Worm (Caenorhabditis elegans) whole organism, L2 larva: ENCODE data around the gene F22E5.22.
A peak's percentile ranks its signal among the peaks of the same experiment; 100 is the strongest.

Experiments used
- C34F6.9 ChIP-seq: fragments of 150-350 bp; optimal IDR thresholded peaks from 2 replicates; lab custom pipeline; 2014; ENCODE audit warnings: missing biosample characterization, missing genetic modification characterization
- R02D3.7 ChIP-seq: fragments of 150-350 bp; optimal IDR thresholded peaks from 2 replicates; lab custom pipeline; 2014; ENCODE audit warnings: missing biosample characterization, missing genetic modification characterization
- Y55F3AM.14 ChIP-seq: fragments of 200-800 bp; sonication (Bioruptor generic); optimal IDR thresholded peaks from 2 replicates; lab custom pipeline; 2018; ENCODE audit warnings: mild to moderate bottlenecking, missing genetic modification characterization, missing compliant biosample characterization
- alr-1 ChIP-seq: fragments of 150-350 bp; optimal IDR thresholded peaks from 2 replicates; lab custom pipeline; 2014; ENCODE audit warnings: missing biosample characterization, missing genetic modification characterization
- blmp-1 ChIP-seq: sonication (generic microtip); optimal IDR thresholded peaks from 2 replicates; lab custom pipeline; 2017; ENCODE audit warnings: missing genetic modification characterization, mild to moderate bottlenecking, missing compliant biosample characterization, antibody characterized with exemption, moderate library complexity; ENCODE audit not compliant: insufficient read depth
- ceh-16 ChIP-seq: fragments of 150-350 bp; optimal IDR thresholded peaks from 2 replicates; lab custom pipeline; 2014; ENCODE audit warnings: missing biosample characterization, missing genetic modification characterization
- ceh-82 ChIP-seq: fragments of 150-350 bp; optimal IDR thresholded peaks from 2 replicates; lab custom pipeline; 2014; ENCODE audit warnings: missing biosample characterization, missing genetic modification characterization
- crh-2 ChIP-seq: sonication (generic microtip); optimal IDR thresholded peaks from 2 replicates; lab custom pipeline; 2017; ENCODE audit warnings: missing biosample characterization, missing genetic modification characterization
- dmd-4 ChIP-seq: sonication (generic microtip); optimal IDR thresholded peaks from 2 replicates; lab custom pipeline; 2017; ENCODE audit warnings: missing biosample characterization, missing genetic modification characterization
- elt-1 ChIP-seq: fragments of 150-350 bp; optimal IDR thresholded peaks from 2 replicates; lab custom pipeline; 2014; ENCODE audit warnings: missing biosample characterization, missing genetic modification characterization
- gmeb-1 ChIP-seq: fragments of 150-350 bp; optimal IDR thresholded peaks from 2 replicates; lab custom pipeline; 2014; ENCODE audit warnings: missing biosample characterization, missing genetic modification characterization
- lin-11 ChIP-seq: fragments of 150-350 bp; sonication (generic microtip); optimal IDR thresholded peaks from 2 replicates; lab custom pipeline; 2014; ENCODE audit warnings: missing biosample characterization, missing genetic modification characterization, inconsistent platforms, mixed read lengths
- lin-13 ChIP-seq: fragments of 150-350 bp; optimal IDR thresholded peaks from 2 replicates; lab custom pipeline; 2014; ENCODE audit warnings: missing biosample characterization, missing genetic modification reagents, missing genetic modification characterization
- lin-39 ChIP-seq: fragments of 150-350 bp; optimal IDR thresholded peaks from 2 replicates; lab custom pipeline; 2014; ENCODE audit warnings: missing biosample characterization, missing genetic modification reagents, missing genetic modification characterization
- lsy-2 ChIP-seq, 2 experiments: fragments of 150-350 bp in 1 of 2; sonication (generic microtip) in 1 of 2; optimal IDR thresholded peaks; 2 replicates each; lab custom pipeline; 2014 to 2017; ENCODE audit warnings: missing biosample characterization in 2 of 2, missing genetic modification characterization in 2 of 2
- mab-5 ChIP-seq: fragments of 150-350 bp; optimal IDR thresholded peaks from 2 replicates; lab custom pipeline; 2014; ENCODE audit warnings: missing biosample characterization, missing genetic modification characterization
- mbf-1 ChIP-seq: sonication (generic microtip); optimal IDR thresholded peaks from 2 replicates; lab custom pipeline; 2017; ENCODE audit warnings: missing biosample characterization, missing genetic modification characterization
- mdl-1 ChIP-seq, 2 experiments: fragments of 150-350 bp in 1 of 2; sonication (generic microtip) in 1 of 2; optimal IDR thresholded peaks; 2 replicates each; lab custom pipeline; 2017; ENCODE audit warnings: missing biosample characterization in 2 of 2, missing genetic modification characterization in 2 of 2
- nhr-11 ChIP-seq: fragments of 150-350 bp; optimal IDR thresholded peaks from 2 replicates; lab custom pipeline; 2014; ENCODE audit warnings: missing biosample characterization, missing genetic modification characterization
- nhr-12 ChIP-seq: fragments of 150-350 bp; optimal IDR thresholded peaks from 2 replicates; lab custom pipeline; 2014; ENCODE audit warnings: missing biosample characterization, missing genetic modification characterization
- nhr-129 ChIP-seq: fragments of 150-350 bp; optimal IDR thresholded peaks from 2 replicates; lab custom pipeline; 2014; ENCODE audit warnings: missing biosample characterization, missing genetic modification characterization
- nhr-237 ChIP-seq: fragments of 150-350 bp; optimal IDR thresholded peaks from 2 replicates; lab custom pipeline; 2014; ENCODE audit warnings: missing biosample characterization, missing genetic modification characterization
- nhr-25 ChIP-seq: fragments of 150-350 bp; sonication (generic microtip); optimal IDR thresholded peaks from 3 replicates; lab custom pipeline; 2014; ENCODE audit warnings: missing biosample characterization, missing genetic modification characterization
- nhr-6 ChIP-seq: fragments of 150-350 bp; optimal IDR thresholded peaks from 2 replicates; lab custom pipeline; 2014; ENCODE audit warnings: missing biosample characterization, missing genetic modification characterization
- nhr-77 ChIP-seq: fragments of 150-350 bp; optimal IDR thresholded peaks from 2 replicates; lab custom pipeline; 2014; ENCODE audit warnings: missing biosample characterization, missing genetic modification characterization
- peb-1 ChIP-seq: fragments of 150-350 bp; optimal IDR thresholded peaks from 2 replicates; lab custom pipeline; 2014; ENCODE audit warnings: missing biosample characterization, missing genetic modification characterization
- sem-4 ChIP-seq: fragments of 150-350 bp; optimal IDR thresholded peaks from 2 replicates; lab custom pipeline; 2014; ENCODE audit warnings: missing biosample characterization, missing genetic modification reagents, missing genetic modification characterization
- skn-1 ChIP-seq: sonication (generic microtip); optimal IDR thresholded peaks from 2 replicates; lab custom pipeline; 2017; ENCODE audit warnings: missing biosample characterization, missing genetic modification characterization
- sma-3 ChIP-seq: sonication (generic microtip); optimal IDR thresholded peaks from 2 replicates; lab custom pipeline; 2016; ENCODE audit warnings: missing genetic modification reagents, missing genetic modification characterization, missing compliant biosample characterization
- sma-9 ChIP-seq, 2 experiments: fragments of 150-350 bp in 1 of 2; sonication (generic microtip) in 1 of 2; optimal IDR thresholded peaks; 2 replicates each; lab custom pipeline; 2014 to 2016; ENCODE audit warnings: missing genetic modification characterization in 2 of 2, mild to moderate bottlenecking in 1 of 2, missing biosample characterization in 1 of 2, missing compliant biosample characterization in 1 of 2, missing genetic modification reagents in 1 of 2, moderate library complexity in 1 of 2
- snpc-4 ChIP-seq: fragments of 150-350 bp; optimal IDR thresholded peaks from 2 replicates; lab custom pipeline; 2014; ENCODE audit warnings: missing biosample characterization, missing genetic modification characterization
- unc-39 ChIP-seq: fragments of 150-350 bp; optimal IDR thresholded peaks from 2 replicates; lab custom pipeline; 2014; ENCODE audit warnings: missing biosample characterization, missing genetic modification characterization
- unc-55 ChIP-seq: fragments of 150-350 bp; sonication (generic microtip); optimal IDR thresholded peaks from 3 replicates; lab custom pipeline; 2014; ENCODE audit warnings: missing biosample characterization, missing genetic modification reagents, missing genetic modification characterization
- unc-62 ChIP-seq: fragments of 150-350 bp; optimal IDR thresholded peaks from 2 replicates; lab custom pipeline; 2014; ENCODE audit warnings: missing biosample characterization, missing genetic modification reagents, missing genetic modification characterization
- zag-1 ChIP-seq: fragments of 150-350 bp; optimal IDR thresholded peaks from 2 replicates; lab custom pipeline; 2014; ENCODE audit warnings: missing biosample characterization, missing genetic modification characterization
- ztf-1 ChIP-seq: fragments of 200-800 bp; sonication (Bioruptor generic); conservative IDR thresholded peaks from 2 replicates; pipeline ENCODE4 v1.3.6; 2022; ENCODE audit warnings: missing genetic modification characterization, missing compliant biosample characterization
- ztf-11 ChIP-seq: sonication (generic microtip); optimal IDR thresholded peaks from 2 replicates; lab custom pipeline; 2017; ENCODE audit warnings: missing biosample characterization, missing genetic modification characterization

The F22E5.22 gene

DNA sequence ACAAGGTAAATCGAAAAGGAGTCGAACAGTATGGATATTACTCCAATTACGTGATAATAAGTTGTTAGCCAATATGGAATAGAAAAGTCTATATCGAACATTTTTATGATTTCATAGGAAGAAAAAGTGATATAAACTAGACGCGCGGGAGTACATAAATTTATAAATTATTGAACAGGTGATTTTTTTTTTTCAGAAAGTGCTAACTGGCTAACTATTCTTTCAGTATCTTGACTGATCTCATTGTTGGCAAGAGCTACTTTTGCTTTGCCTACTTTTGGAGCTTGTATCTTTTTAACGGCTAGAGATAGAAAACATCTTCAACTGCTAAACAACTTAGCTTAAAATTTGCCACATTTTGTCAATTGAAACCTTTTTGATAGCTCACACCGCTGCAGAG lies 37.1 kb downstream of the F22E5.22 start, which contains the start of gene sri-60:
sri-60 (minus strand) TSS at position 101 of the 400 bp plus-strand sequence.
- TF ChIP-seq sma-9 (GFP tag; optimal IDR thresholded peaks at IDR 0.05; lab: Kevin White, UChicago) (no peak), sma-9 (tag; optimal IDR thresholded peaks at IDR 0.05; lab: Kevin White, UChicago) (no peak), skn-1 (tag; lab: Kevin White, UChicago) (no peak), nhr-6 (tag; lab: Kevin White, UChicago) (no peak), Y55F3AM.14 (GFP tag; lab: Kevin White, UChicago) (no peak), unc-62 (GFP tag; lab: Kevin White, UChicago) (no peak), mdl-1 (tag; optimal IDR thresholded peaks at IDR 0.05; lab: Kevin White, UChicago) (no peak), peb-1 (tag; lab: Kevin White, UChicago) (no peak), ztf-1 (GFP tag; lab: Robert Waterston, UW) (no peak), ztf-11 (tag; lab: Kevin White, UChicago) (no peak), mab-5 (tag; lab: Kevin White, UChicago) (no peak), nhr-11 (no peak), nhr-129 (tag; lab: Kevin White, UChicago) (no peak), lin-11 (no peak), blmp-1 (tag; lab: Kevin White, UChicago) (no peak), C34F6.9 (tag; lab: Kevin White, UChicago) (no peak), ceh-16 (no peak), lsy-2 (tag; optimal IDR thresholded peaks at IDR 0.05; lab: Kevin White, UChicago) (no peak), gmeb-1 (no peak), crh-2 (tag; lab: Kevin White, UChicago) (no peak)

DNA sequence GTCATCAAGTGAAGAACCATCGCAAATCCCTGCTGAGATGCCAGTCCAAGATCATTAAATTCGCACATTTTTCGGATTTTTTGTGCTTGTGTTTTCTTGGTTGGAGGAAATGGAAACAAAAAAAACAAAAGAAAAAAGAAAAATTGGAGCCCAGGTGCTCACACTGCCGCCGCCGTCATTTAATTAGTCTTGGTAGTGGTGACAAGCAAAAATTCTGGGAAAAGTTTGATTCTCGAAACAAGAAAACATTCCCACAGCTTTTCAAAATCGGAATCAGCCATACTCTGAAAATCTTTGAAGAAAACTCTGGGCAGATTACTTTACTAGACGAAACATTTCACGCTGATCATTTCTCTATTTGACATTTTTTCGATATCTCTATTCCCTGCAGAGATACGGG lies 39.5 kb downstream of the F22E5.22 start, which contains the start of gene srh-128:
srh-128 (minus strand) TSS at position 101 of the 400 bp plus-strand sequence.
- TF ChIP-seq lin-39 (tag; lab: Kevin White, UChicago) (no peak), nhr-12 (no peak), sem-4 (tag; lab: Kevin White, UChicago) (no peak), mdl-1 (tag; optimal IDR thresholded peaks at IDR 0.05; lab: Kevin White, UChicago) (no peak), gmeb-1 (no peak), nhr-77 (tag; lab: Kevin White, UChicago) (no peak), lin-13 (GFP tag; lab: Kevin White, UChicago) (no peak), mbf-1 (tag; lab: Kevin White, UChicago) (no peak), nhr-11 (no peak), elt-1 (tag; lab: Kevin White, UChicago) (no peak), alr-1 (tag; lab: Kevin White, UChicago) (no peak), lin-11 (no peak)

DNA sequence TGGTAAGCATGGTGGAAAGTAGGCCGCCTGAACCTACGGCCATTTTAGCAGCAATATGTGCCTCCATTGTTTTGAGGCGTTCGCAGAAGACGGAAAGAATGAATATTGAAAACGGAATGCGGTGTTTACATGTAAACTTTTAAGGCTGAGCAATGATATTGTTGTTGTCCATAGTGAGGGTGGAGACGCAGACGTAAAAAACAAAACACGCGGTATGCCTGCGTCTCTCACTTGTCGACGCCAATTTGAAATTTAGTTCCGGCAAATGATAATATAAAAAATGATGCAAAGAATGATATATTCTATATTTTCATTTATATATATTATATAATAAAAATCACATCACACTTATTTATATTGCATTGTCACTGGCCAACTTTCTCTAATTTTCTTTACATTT lies 42.2 kb downstream of the F22E5.22 start, which contains the start of gene Y47G7B.2:
Y47G7B.2 (minus strand) TSS at position 143 of the 400 bp plus-strand sequence.
- no peak for TF ChIP-seq nhr-11
- no peak for TF ChIP-seq nhr-25 (tag; lab: Kevin White, UChicago)
- TF ChIP-seq zag-1, result no peak
- no peak for TF ChIP-seq R02D3.7 (tag; lab: Kevin White, UChicago)
- TF ChIP-seq blmp-1 (tag; lab: Kevin White, UChicago), result no peak
- TF ChIP-seq peb-1 (tag; lab: Kevin White, UChicago), result no peak
- no peak for TF ChIP-seq dmd-4 (tag; lab: Kevin White, UChicago)
- TF ChIP-seq snpc-4 (tag; lab: Kevin White, UChicago), result no peak
- peak; percentile 37 for TF ChIP-seq sma-9 (GFP tag; optimal IDR thresholded peaks at IDR 0.05; lab: Kevin White, UChicago)
- no peak for TF ChIP-seq sma-9 (tag; optimal IDR thresholded peaks at IDR 0.05; lab: Kevin White, UChicago)
- TF ChIP-seq nhr-129 (tag; lab: Kevin White, UChicago), result peak; percentile 45
- peak; percentile 48 for TF ChIP-seq unc-55 (GFP tag; lab: Kevin White, UChicago)
- no peak for TF ChIP-seq lin-11
- TF ChIP-seq gmeb-1, result no peak
- peak; percentile 13 for TF ChIP-seq C34F6.9 (tag; lab: Kevin White, UChicago)
- no peak for TF ChIP-seq ceh-82
- no peak for TF ChIP-seq lin-13 (GFP tag; lab: Kevin White, UChicago)

DNA sequence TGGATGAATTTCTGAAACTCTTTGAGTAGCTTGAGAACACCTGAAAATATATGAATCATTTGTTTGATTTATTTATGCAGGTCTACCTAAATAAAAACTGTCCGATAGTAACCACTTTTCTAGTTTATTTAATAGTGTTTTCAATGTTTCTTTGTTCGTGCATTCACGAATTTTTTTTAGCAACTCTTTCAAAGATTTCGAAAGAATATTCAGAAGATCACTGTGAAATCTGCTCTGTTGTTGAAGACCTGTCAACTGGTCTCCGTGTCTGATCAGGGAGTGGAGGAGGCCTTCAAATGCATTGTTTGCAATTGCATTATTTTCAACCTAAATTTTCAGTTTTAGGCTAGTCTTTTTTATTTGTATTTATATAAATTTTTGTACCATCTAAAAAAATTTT lies 44.2 kb downstream of the F22E5.22 start, which contains the start of gene T05A8.1:
T05A8.1 (minus strand) TSS at position 101 of the 400 bp plus-strand sequence.
- no peak for TF ChIP-seq sma-3 (GFP tag; lab: Kevin White, UChicago)
- TF ChIP-seq crh-2 (tag; lab: Kevin White, UChicago), result no peak
- no peak for TF ChIP-seq nhr-77 (tag; lab: Kevin White, UChicago)
- TF ChIP-seq snpc-4 (tag; lab: Kevin White, UChicago), result no peak
- TF ChIP-seq unc-39, result no peak
- TF ChIP-seq gmeb-1, result no peak
- no peak for TF ChIP-seq peb-1 (tag; lab: Kevin White, UChicago)
- TF ChIP-seq nhr-237 (tag; lab: Kevin White, UChicago), result no peak
